Worm (Caenorhabditis elegans) whole organism, L1 larva: ENCODE data around the gene scl-26.

Experiments
- C04F5.9 ChIP-seq: sonication (generic microtip); optimal IDR thresholded peaks from 2 replicates; lab custom pipeline; 2016; ENCODE audit warnings: missing genetic modification characterization, missing compliant biosample characterization
- C16A3.4 ChIP-seq: fragments of 150-350 bp; optimal IDR thresholded peaks from 2 replicates; lab custom pipeline; 2014; ENCODE audit warnings: missing biosample characterization, missing genetic modification characterization
- C34B4.2 ChIP-seq: sonication (generic microtip); optimal IDR thresholded peaks from 2 replicates; lab custom pipeline; 2017; ENCODE audit warnings: mild to moderate bottlenecking, missing genetic modification characterization, missing compliant biosample characterization
- ama-1 ChIP-seq: fragments of 150-350 bp; optimal IDR thresholded peaks from 2 replicates; lab custom pipeline; 2014
- blmp-1 ChIP-seq: fragments of 150-350 bp; optimal IDR thresholded peaks from 2 replicates; lab custom pipeline; 2014; ENCODE audit warnings: missing biosample characterization, missing genetic modification characterization
- ceh-63 ChIP-seq: fragments of 200-800 bp; sonication (Bioruptor generic); optimal IDR thresholded peaks from 2 replicates; lab custom pipeline; 2018; ENCODE audit warnings: mild to moderate bottlenecking, missing genetic modification characterization, missing compliant biosample characterization
- ceh-8 ChIP-seq: fragments of 200-800 bp; sonication (Bioruptor generic); optimal IDR thresholded peaks from 2 replicates; lab custom pipeline; 2018; ENCODE audit warnings: mild to moderate bottlenecking, missing genetic modification characterization, moderate library complexity, missing compliant biosample characterization
- ceh-90 ChIP-seq: sonication (generic microtip); optimal IDR thresholded peaks from 2 replicates; lab custom pipeline; 2016; ENCODE audit warnings: missing genetic modification characterization, missing compliant biosample characterization
- dpl-1 ChIP-seq, 3 experiments: fragments of 150-350 bp in 2 of 3; sonication (generic microtip) in 1 of 3; optimal IDR thresholded peaks; 2 replicates each; lab custom pipeline; 2014 to 2017; ENCODE audit warnings: missing biosample characterization in 3 of 3, missing genetic modification characterization in 3 of 3, missing genetic modification reagents in 3 of 3
- efl-1 ChIP-seq, 4 experiments: fragments of 150-350 bp; optimal IDR thresholded peaks in 3 of 4; peaks in 1 of 4; 1 replicate in 1 of 4; 2 replicates in 3 of 4; lab custom pipeline; 2014; ENCODE audit warnings: missing biosample characterization in 2 of 4, missing genetic modification characterization in 2 of 4, missing genetic modification reagents in 2 of 4
- efl-3 ChIP-seq: fragments of 200-800 bp; sonication (Bioruptor generic); optimal IDR thresholded peaks from 2 replicates; lab custom pipeline; 2018; ENCODE audit warnings: mild to moderate bottlenecking, missing genetic modification characterization, missing compliant biosample characterization
- egl-27 ChIP-seq, 2 experiments: fragments of 150-350 bp in 1 of 2; sonication (generic microtip); optimal IDR thresholded peaks; 3 replicates each; lab custom pipeline; 2017 to 2018; ENCODE audit warnings: missing biosample characterization in 2 of 2, missing genetic modification characterization in 2 of 2, missing genetic modification reagents in 2 of 2
- elt-3 ChIP-seq, 6 experiments: fragments of 150-350 bp in 1 of 6; sonication (generic microtip); optimal IDR thresholded peaks; 2 replicates each; lab custom pipeline; 2017 to 2018; ENCODE audit warnings: missing biosample characterization in 6 of 6, missing genetic modification characterization in 6 of 6, inconsistent platforms in 1 of 6
- ets-5 ChIP-seq: fragments of 200-800 bp; sonication (Bioruptor generic); IDR thresholded peaks from 2 replicates; pipeline ENCODE4 v1.3.6; 2022; ENCODE audit warnings: missing genetic modification characterization, missing compliant biosample characterization
- fkh-8 ChIP-seq: sonication (generic microtip); optimal IDR thresholded peaks from 2 replicates; lab custom pipeline; 2016; ENCODE audit warnings: mild to moderate bottlenecking, missing genetic modification characterization, missing compliant biosample characterization
- fos-1 ChIP-seq: fragments of 150-350 bp; optimal IDR thresholded peaks from 2 replicates; lab custom pipeline; 2014; ENCODE audit warnings: missing biosample characterization, missing genetic modification characterization
- hlh-17 ChIP-seq: fragments of 200-800 bp; sonication (Bioruptor generic); optimal IDR thresholded peaks from 2 replicates; lab custom pipeline; 2018; ENCODE audit warnings: missing genetic modification characterization, mild to moderate bottlenecking, missing compliant biosample characterization, moderate library complexity, borderline replicate concordance
- hpl-2 ChIP-seq: fragments of 150-350 bp; optimal IDR thresholded peaks from 2 replicates; lab custom pipeline; 2014; ENCODE audit warnings: missing biosample characterization, missing genetic modification reagents, missing genetic modification characterization
- isw-1 ChIP-seq: fragments of 200-800 bp; sonication (Bioruptor generic); IDR thresholded peaks from 2 replicates; pipeline ENCODE4 v1.3.6; 2022; ENCODE audit warnings: missing genetic modification characterization, missing compliant biosample characterization
- jun-1 ChIP-seq: fragments of 150-350 bp; optimal IDR thresholded peaks from 2 replicates; lab custom pipeline; 2014; ENCODE audit warnings: missing biosample characterization, missing genetic modification reagents, missing genetic modification characterization
- lin-13 ChIP-seq: fragments of 150-350 bp; optimal IDR thresholded peaks from 2 replicates; lab custom pipeline; 2014; ENCODE audit warnings: missing biosample characterization, missing genetic modification reagents, missing genetic modification characterization
- mdl-1 ChIP-seq, 2 experiments: fragments of 150-350 bp; optimal IDR thresholded peaks; 2 replicates each; lab custom pipeline; 2014 to 2017; ENCODE audit warnings: missing biosample characterization in 2 of 2, missing genetic modification characterization in 2 of 2, inconsistent platforms in 1 of 2
- nhr-11 ChIP-seq: fragments of 150-350 bp; optimal IDR thresholded peaks from 2 replicates; lab custom pipeline; 2014; ENCODE audit warnings: missing biosample characterization, missing genetic modification characterization
- nhr-12 ChIP-seq: sonication (generic microtip); optimal IDR thresholded peaks from 2 replicates; lab custom pipeline; 2017; ENCODE audit warnings: missing biosample characterization, missing genetic modification characterization
- nhr-237 ChIP-seq: fragments of 150-350 bp; optimal IDR thresholded peaks from 2 replicates; lab custom pipeline; 2014; ENCODE audit warnings: missing biosample characterization, missing genetic modification characterization
- nhr-71 ChIP-seq: sonication (generic microtip); optimal IDR thresholded peaks from 2 replicates; lab custom pipeline; 2016; ENCODE audit warnings: mild to moderate bottlenecking, missing genetic modification characterization, moderate library complexity, missing compliant biosample characterization
- pag-3 ChIP-seq: sonication (generic microtip); optimal IDR thresholded peaks from 2 replicates; lab custom pipeline; 2017; ENCODE audit warnings: missing genetic modification characterization, mild to moderate bottlenecking, missing compliant biosample characterization, antibody characterized with exemption, borderline replicate concordance; ENCODE audit not compliant: insufficient read depth
- pax-3 ChIP-seq: fragments of 200-800 bp; sonication (Bioruptor generic); optimal IDR thresholded peaks from 2 replicates; lab custom pipeline; 2018; ENCODE audit warnings: mild to moderate bottlenecking, missing genetic modification characterization, moderate library complexity, missing compliant biosample characterization
- skn-1 ChIP-seq: fragments of 150-350 bp; optimal IDR thresholded peaks from 2 replicates; lab custom pipeline; 2014; ENCODE audit warnings: missing biosample characterization, missing genetic modification characterization
- snpc-4 ChIP-seq: fragments of 150-350 bp; optimal IDR thresholded peaks from 2 replicates; lab custom pipeline; 2014; ENCODE audit warnings: missing biosample characterization, missing genetic modification characterization
- sox-4 ChIP-seq: sonication (generic microtip); optimal IDR thresholded peaks from 2 replicates; lab custom pipeline; 2016; ENCODE audit warnings: missing genetic modification characterization, missing compliant biosample characterization
- unc-130 ChIP-seq: fragments of 150-350 bp; optimal IDR thresholded peaks from 2 replicates; lab custom pipeline; 2017; ENCODE audit warnings: missing biosample characterization, missing genetic modification characterization, inconsistent platforms
- unc-30 ChIP-seq: sonication (generic microtip); optimal IDR thresholded peaks from 2 replicates; lab custom pipeline; 2017; ENCODE audit warnings: missing biosample characterization, missing genetic modification characterization
- vab-15 ChIP-seq: sonication (generic microtip); optimal IDR thresholded peaks from 2 replicates; lab custom pipeline; 2017; ENCODE audit warnings: missing genotype, mild to moderate bottlenecking, missing genetic modification characterization, missing compliant biosample characterization
- zag-1 ChIP-seq: fragments of 150-350 bp; optimal IDR thresholded peaks from 2 replicates; lab custom pipeline; 2014; ENCODE audit warnings: missing biosample characterization, missing genetic modification characterization
- ztf-4 ChIP-seq: fragments of 150-350 bp; optimal IDR thresholded peaks from 2 replicates; lab custom pipeline; 2014; ENCODE audit warnings: missing biosample characterization, missing genetic modification characterization

scl-26 gene

DNA sequence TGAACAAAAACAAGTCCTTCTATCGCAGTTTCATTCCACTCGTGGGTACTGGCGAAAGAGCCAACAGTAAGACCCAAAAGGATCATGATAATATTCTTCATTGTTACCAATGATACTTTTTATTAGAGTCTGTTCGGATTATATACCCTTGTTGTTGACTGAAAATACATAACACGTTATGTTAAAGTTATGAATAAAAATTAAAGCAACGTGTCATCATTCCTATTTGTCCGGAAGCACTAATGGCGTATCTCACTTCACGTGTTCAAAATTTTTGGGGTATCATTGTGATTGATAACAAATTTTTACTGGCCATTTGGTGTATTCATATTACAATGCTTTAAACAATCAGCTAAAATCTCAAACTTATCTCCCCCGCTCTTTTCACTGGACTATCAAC is at the start of gene scl-26:
Gene scl-26, minus strand, starts transcription at position 101 of the 400 bp plus-strand sequence.
- TF ChIP-seq skn-1 (tag; lab: Kevin White, UChicago), result no peak
- TF ChIP-seq nhr-237, result no peak
- no peak for TF ChIP-seq zag-1 (tag; lab: Kevin White, UChicago)
- TF ChIP-seq, all 84 proteins: peak for 0

DNA sequence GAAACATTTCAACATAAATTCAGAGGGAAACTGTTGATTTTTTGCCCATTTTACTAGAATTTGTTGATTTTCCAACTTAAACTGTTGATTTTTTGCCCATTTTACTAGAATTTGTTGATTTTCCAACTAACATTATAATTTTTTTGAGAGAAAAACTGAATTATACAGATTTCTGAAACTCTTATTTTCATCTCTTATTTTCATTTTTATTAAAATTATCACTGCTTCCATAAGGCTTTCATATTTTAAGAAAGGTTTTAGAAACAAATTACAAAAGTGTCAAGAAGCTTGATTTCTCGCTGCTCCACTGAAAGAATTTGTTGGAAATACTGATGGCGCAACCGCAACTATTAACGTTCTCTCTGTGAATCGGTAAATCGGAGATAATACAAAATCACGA is 48.6 kb upstream of the scl-26 start:
- TF ChIP-seq nhr-71 (no peak), egl-27 (tag; optimal IDR thresholded peaks at IDR 0.05; lab: Kevin White, UChicago) (no peak), ama-1 (lab: Kevin White, UChicago) (no peak), ceh-63 (GFP tag; lab: Kevin White, UChicago) (no peak), unc-30 (tag; lab: Kevin White, UChicago) (no peak), nhr-237 (no peak), ztf-4 (tag; lab: Kevin White, UChicago) (no peak), blmp-1 (tag; lab: Kevin White, UChicago) (no peak), snpc-4 (tag; lab: Kevin White, UChicago) (no peak), nhr-12 (tag; lab: Kevin White, UChicago) (no peak), elt-3 (tag; optimal IDR thresholded peaks at IDR 0.05; lab: Kevin White, UChicago) (no peak), fkh-8 (tag; lab: Kevin White, UChicago) (no peak), sox-4 (tag; lab: Kevin White, UChicago) (no peak), pax-3 (tag; lab: Kevin White, UChicago) (no peak), nhr-11 (tag; lab: Kevin White, UChicago) (no peak), hlh-17 (GFP tag; lab: Kevin White, UChicago) (no peak), pag-3 (tag; lab: Kevin White, UChicago) (no peak), C34B4.2 (tag; lab: Kevin White, UChicago) (no peak), ceh-8 (no peak)

DNA sequence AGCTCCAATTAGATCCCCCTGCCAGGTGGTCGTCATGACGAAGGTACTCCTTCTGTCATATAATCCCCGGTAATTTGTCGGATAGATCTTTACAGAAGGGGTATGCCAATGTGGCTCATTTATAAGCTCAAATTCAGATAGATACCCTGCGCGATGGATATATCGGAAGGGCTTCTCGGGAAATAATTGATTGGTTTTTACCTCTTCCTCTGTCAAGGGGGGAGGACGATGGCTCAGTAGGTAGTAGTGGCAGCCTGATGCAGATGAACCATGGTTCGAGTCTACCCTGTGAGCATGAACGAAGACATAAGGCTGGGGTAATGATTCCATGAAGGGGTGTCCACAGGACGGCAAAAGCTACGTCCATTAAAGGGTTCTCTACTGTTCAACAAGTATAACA is 45.8 kb upstream of the scl-26 start:
- TF ChIP-seq efl-1 (optimal IDR thresholded peaks at IDR 0.05; lab: Kevin White, UChicago), result no peak
- peak in 1 of 2 experiments; percentile 57 for TF ChIP-seq efl-1 (GFP tag; optimal IDR thresholded peaks at IDR 0.05 in 1 of 2; lab: Kevin White, UChicago)
- TF ChIP-seq C16A3.4 (tag; lab: Kevin White, UChicago), result no peak

DNA sequence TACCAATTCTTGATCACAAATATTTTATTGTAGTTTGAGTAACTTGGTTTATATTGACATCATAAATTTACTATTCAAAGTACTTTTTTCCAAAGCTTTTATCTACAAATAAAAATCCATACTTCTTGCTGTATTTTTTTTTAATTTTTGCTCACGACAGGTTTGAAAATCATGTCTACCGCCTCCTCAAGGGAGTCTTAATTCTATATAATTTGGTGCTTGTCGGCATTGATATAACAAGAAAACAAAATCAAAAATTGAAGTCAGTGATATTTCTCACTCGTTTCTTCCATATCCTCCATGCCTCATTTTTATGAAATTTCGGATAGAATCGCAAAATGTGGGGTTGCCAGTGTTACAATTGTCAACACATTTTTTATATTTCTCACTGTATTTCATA is 44.1 kb upstream of the scl-26 start, which contains the start of gene str-47:
Gene str-47, plus strand, starts transcription at position 301 of the 400 bp plus-strand sequence.
- TF ChIP-seq dpl-1 (GFP tag; optimal IDR thresholded peaks at IDR 0.05; lab: Kevin White, UChicago) (no peak), C04F5.9 (tag; lab: Kevin White, UChicago) (no peak), unc-130 (tag; lab: Kevin White, UChicago) (no peak), jun-1 (tag; lab: Kevin White, UChicago) (no peak), mdl-1 (tag; optimal IDR thresholded peaks at IDR 0.05; lab: Kevin White, UChicago) (no peak), efl-3 (no peak), isw-1 (GFP tag; lab: Robert Waterston, UW) (no peak), elt-3 (tag; optimal IDR thresholded peaks at IDR 0.05; lab: Kevin White, UChicago) (no peak), fos-1 (tag; lab: Kevin White, UChicago) (no peak), ets-5 (GFP tag; lab: Robert Waterston, UW) (no peak), ceh-90 (tag; lab: Kevin White, UChicago) (no peak), lin-13 (GFP tag; lab: Kevin White, UChicago) (no peak), vab-15 (no peak), ztf-4 (tag; lab: Kevin White, UChicago) (no peak), snpc-4 (tag; lab: Kevin White, UChicago) (no peak), blmp-1 (tag; lab: Kevin White, UChicago) (no peak), hpl-2 (GFP tag; lab: Kevin White, UChicago) (no peak), sox-4 (tag; lab: Kevin White, UChicago) (no peak), ama-1 (lab: Kevin White, UChicago) (no peak), nhr-11 (tag; lab: Kevin White, UChicago) (no peak)
- TF ChIP-seq, all 84 proteins: peak for 0
